Comparison of ENCODE assay signal across 4 fruit fly cellular contexts in genomic region chr3R:26034643-26035368, dm6.
TF ChIP-seq lines count a peak whose summit lies in the region.

No protein-coding gene starts in this region.

- TF ChIP-seq CTCF in whole organism, embryonic (GFP tag; optimal IDR thresholded peaks at IDR 0.05; lab: Kevin White, UChicago) = no peak

TF ChIP-seq in whole organism, adult, 20 proteins besides CTCF, POLR2A, EP300 and RAD21:
- TF ChIP-seq ovo (GFP tag; optimal IDR thresholded peaks at IDR 0.05; lab: Kevin White, UChicago) (no peak), tj (GFP tag; optimal IDR thresholded peaks at IDR 0.05; lab: Kevin White, UChicago) (peak; percentile 42), CG7101 (tag; optimal IDR thresholded peaks at IDR 0.05; lab: Kevin White, UChicago) (no peak), cic (GFP tag; optimal IDR thresholded peaks at IDR 0.05; lab: Kevin White, UChicago) (no peak)

TF ChIP-seq in whole organism, embryonic, 481 proteins besides CTCF, POLR2A, EP300 and RAD21 (continues in another document):
- TF ChIP-seq CG42726 (GFP tag; IDR thresholded peaks at IDR 0.05; lab: Robert Waterston, UW; ENCODE audit: partially characterized antibody) = no peak
- peak; percentile 85 for TF ChIP-seq twi (tag; optimal IDR thresholded peaks at IDR 0.05; lab: Kevin White, UChicago)
- TF ChIP-seq zen (tag; optimal IDR thresholded peaks at IDR 0.05; lab: Kevin White, UChicago) = no peak
- peak in 1 of 3 experiments; percentile 40 for TF ChIP-seq Stat92E (GFP tag; optimal IDR thresholded peaks at IDR 0.05; lab: Kevin White, UChicago)
- TF ChIP-seq CG18764 (GFP tag; optimal IDR thresholded peaks at IDR 0.05; lab: Kevin White, UChicago) = no peak
- peak; percentile 31 for TF ChIP-seq ewg (GFP tag; optimal IDR thresholded peaks at IDR 0.05; lab: Kevin White, UChicago)
- TF ChIP-seq Atf-2 (GFP tag; optimal IDR thresholded peaks at IDR 0.05; lab: Kevin White, UChicago) = no peak
- no peak for TF ChIP-seq zfh1 (GFP tag; IDR thresholded peaks at IDR 0.05; lab: Robert Waterston, UW)
- peak; percentile 66 for TF ChIP-seq D (optimal IDR thresholded peaks at IDR 0.05; lab: Kevin White, UChicago)
- no peak for TF ChIP-seq D (GFP tag; optimal IDR thresholded peaks at IDR 0.05; lab: Kevin White, UChicago)
- no peak for TF ChIP-seq Side (GFP tag; optimal IDR thresholded peaks at IDR 0.05; lab: Kevin White, UChicago)
- TF ChIP-seq CG12071 (GFP tag; optimal IDR thresholded peaks at IDR 0.05; lab: Kevin White, UChicago) = no peak
- no peak for TF ChIP-seq Scr (GFP tag; IDR thresholded peaks at IDR 0.05; lab: Robert Waterston, UW; ENCODE audit: partially characterized antibody)
- no peak for TF ChIP-seq sc (optimal IDR thresholded peaks at IDR 0.05; lab: Kevin White, UChicago)
- TF ChIP-seq sc (GFP tag; optimal IDR thresholded peaks at IDR 0.05; lab: Kevin White, UChicago) = peak; percentile 15
- no peak for TF ChIP-seq CG2875 (GFP tag; optimal IDR thresholded peaks at IDR 0.05; lab: Kevin White, UChicago)
- no peak for TF ChIP-seq fru (optimal IDR thresholded peaks at IDR 0.05; lab: Kevin White, UChicago)
- peak; percentile 95 for TF ChIP-seq kni (GFP tag; optimal IDR thresholded peaks at IDR 0.05; lab: Kevin White, UChicago)
- no peak for TF ChIP-seq CG17361 (GFP tag; IDR thresholded peaks at IDR 0.05; lab: Robert Waterston, UW)
- no peak for TF ChIP-seq Doc3 (GFP tag; IDR thresholded peaks at IDR 0.05; lab: Robert Waterston, UW; ENCODE audit: partially characterized antibody)
- TF ChIP-seq cwo (GFP tag; optimal IDR thresholded peaks at IDR 0.05; lab: Kevin White, UChicago) = no peak
- peak; percentile 6 for TF ChIP-seq CG17829 (tag; optimal IDR thresholded peaks at IDR 0.05; lab: Kevin White, UChicago)
- no peak for TF ChIP-seq CG14710 (tag; optimal IDR thresholded peaks at IDR 0.05; lab: Kevin White, UChicago)
- no peak for TF ChIP-seq Oli (tag; optimal IDR thresholded peaks at IDR 0.05; lab: Kevin White, UChicago)
- TF ChIP-seq CG12219 (GFP tag; optimal IDR thresholded peaks at IDR 0.05; lab: Kevin White, UChicago) = no peak
- TF ChIP-seq CG32772 (GFP tag; IDR thresholded peaks at IDR 0.05; lab: Robert Waterston, UW) = 0 out of 2 replicates have a peak, but pooled peaks have one; percentile 15
- TF ChIP-seq da (GFP tag; optimal IDR thresholded peaks at IDR 0.05; lab: Kevin White, UChicago) = peak; percentile 20
- no peak for TF ChIP-seq CG7271 (tag; optimal IDR thresholded peaks at IDR 0.05; lab: Kevin White, UChicago)
- TF ChIP-seq her (GFP tag; optimal IDR thresholded peaks at IDR 0.05; lab: Kevin White, UChicago) = no peak

TF ChIP-seq in whole organism, prepupa, 60 proteins besides CTCF, POLR2A, EP300 and RAD21 (continues in another document):
- TF ChIP-seq Ets21C (GFP tag; optimal IDR thresholded peaks at IDR 0.05; lab: Kevin White, UChicago) = no peak
- TF ChIP-seq dac (GFP tag; optimal IDR thresholded peaks at IDR 0.05; lab: Kevin White, UChicago) = no peak
- no peak for TF ChIP-seq Sox15 (GFP tag; optimal IDR thresholded peaks at IDR 0.05; lab: Kevin White, UChicago)
- peak; percentile 60 for TF ChIP-seq Eip78C (GFP tag; lab: Kevin White, UChicago)
- TF ChIP-seq acj6 (GFP tag; optimal IDR thresholded peaks at IDR 0.05; lab: Kevin White, UChicago) = no peak
- TF ChIP-seq topi (GFP tag; optimal IDR thresholded peaks at IDR 0.05; lab: Kevin White, UChicago) = no peak
- no peak for TF ChIP-seq Sox14 (GFP tag; optimal IDR thresholded peaks at IDR 0.05; lab: Kevin White, UChicago)
- TF ChIP-seq CG6163 (GFP tag; IDR thresholded peaks at IDR 0.05; lab: Robert Waterston, UW) = no peak
- peak; percentile 41 to 77 for TF ChIP-seq ss (GFP tag; optimal IDR thresholded peaks at IDR 0.05; lab: Kevin White, UChicago)
- no peak for TF ChIP-seq vri (GFP tag; optimal IDR thresholded peaks at IDR 0.05; lab: Kevin White, UChicago)
- TF ChIP-seq Sox102F (GFP tag; optimal IDR thresholded peaks at IDR 0.05; lab: Kevin White, UChicago) = no peak
- TF ChIP-seq net (GFP tag; optimal IDR thresholded peaks at IDR 0.05; lab: Kevin White, UChicago) = no peak
- TF ChIP-seq CG32006 (GFP tag; optimal IDR thresholded peaks at IDR 0.05; lab: Kevin White, UChicago) = no peak
- TF ChIP-seq CG11294 (GFP tag; IDR thresholded peaks at IDR 0.05; lab: Robert Waterston, UW) = no peak
- no peak for TF ChIP-seq CG8632 (GFP tag; optimal IDR thresholded peaks at IDR 0.05; lab: Kevin White, UChicago)
- no peak for TF ChIP-seq esn (GFP tag; optimal IDR thresholded peaks at IDR 0.05; lab: Kevin White, UChicago)
- peak; percentile 53 for TF ChIP-seq CG6854 (GFP tag; optimal IDR thresholded peaks at IDR 0.05; lab: Kevin White, UChicago)
- TF ChIP-seq Eip93F (GFP tag; optimal IDR thresholded peaks at IDR 0.05; lab: Kevin White, UChicago) = no peak
- no peak for TF ChIP-seq Met (GFP tag; optimal IDR thresholded peaks at IDR 0.05; lab: Kevin White, UChicago)
- TF ChIP-seq CG9139 (GFP tag; optimal IDR thresholded peaks at IDR 0.05; lab: Kevin White, UChicago) = no peak
- no peak for TF ChIP-seq achi (GFP tag; optimal IDR thresholded peaks at IDR 0.05; lab: Kevin White, UChicago)
- 0 out of 3 replicates have a peak, but pooled peaks have one; percentile 19 for TF ChIP-seq CG8119 (GFP tag; IDR thresholded peaks at IDR 0.05; lab: Robert Waterston, UW)
- TF ChIP-seq Smox (GFP tag; optimal IDR thresholded peaks at IDR 0.05; lab: Kevin White, UChicago) = no peak
- no peak for TF ChIP-seq CG6792 (GFP tag; optimal IDR thresholded peaks at IDR 0.05; lab: Kevin White, UChicago)
- no peak for TF ChIP-seq Eip75B (GFP tag; optimal IDR thresholded peaks at IDR 0.05; lab: Kevin White, UChicago)
- TF ChIP-seq CG16779 (tag; optimal IDR thresholded peaks at IDR 0.05; lab: Kevin White, UChicago) = no peak
- TF ChIP-seq Hr39 (GFP tag; optimal IDR thresholded peaks at IDR 0.05; lab: Kevin White, UChicago) = no peak
- peak; percentile 11 for TF ChIP-seq dsx (GFP tag; optimal IDR thresholded peaks at IDR 0.05; lab: Kevin White, UChicago; ENCODE audit: poor library complexity, severe bottlenecking)
- peak; percentile 5 for TF ChIP-seq Ets96B (tag; optimal IDR thresholded peaks at IDR 0.05; lab: Kevin White, UChicago)
- TF ChIP-seq fd59A (GFP tag; optimal IDR thresholded peaks at IDR 0.05; lab: Kevin White, UChicago) = no peak
- TF ChIP-seq salr (GFP tag; optimal IDR thresholded peaks at IDR 0.05; lab: Kevin White, UChicago) = no peak
- no peak for TF ChIP-seq CG7368 (GFP tag; optimal IDR thresholded peaks at IDR 0.05; lab: Kevin White, UChicago)
- TF ChIP-seq CG6276 (GFP tag; optimal IDR thresholded peaks at IDR 0.05; lab: Kevin White, UChicago) = no peak

TF ChIP-seq in whole organism, pupa, 21 proteins besides CTCF, POLR2A, EP300 and RAD21:
- peak; percentile 0 for TF ChIP-seq EcR (GFP tag; optimal IDR thresholded peaks at IDR 0.05; lab: Kevin White, UChicago)
- peak; percentile 14 for TF ChIP-seq CG13204 (GFP tag; optimal IDR thresholded peaks at IDR 0.05; lab: Kevin White, UChicago)
- peak; percentile 1 for TF ChIP-seq Snoo (tag; optimal IDR thresholded peaks at IDR 0.05; lab: Kevin White, UChicago)
- TF ChIP-seq CG32121 (GFP tag; IDR thresholded peaks at IDR 0.05; lab: Robert Waterston, UW) = no peak
